Worm (Caenorhabditis elegans) whole organism, L2 larva: Measurements from ENCODE around the gene mbf-1.

Experiments
- C34F6.9 ChIP-seq: fragments of 150-350 bp; optimal IDR thresholded peaks from 2 replicates; lab custom pipeline; 2014; ENCODE audit warnings: missing biosample characterization, missing genetic modification characterization
- F13H6.1 ChIP-seq: sonication (generic microtip); optimal IDR thresholded peaks from 2 replicates; lab custom pipeline; 2016; ENCODE audit warnings: missing genetic modification characterization, missing compliant biosample characterization
- R02D3.7 ChIP-seq: fragments of 150-350 bp; optimal IDR thresholded peaks from 2 replicates; lab custom pipeline; 2014; ENCODE audit warnings: missing biosample characterization, missing genetic modification characterization
- Y55F3AM.14 ChIP-seq: fragments of 200-800 bp; sonication (Bioruptor generic); optimal IDR thresholded peaks from 2 replicates; lab custom pipeline; 2018; ENCODE audit warnings: mild to moderate bottlenecking, missing genetic modification characterization, missing compliant biosample characterization
- ZK546.5 ChIP-seq: sonication (generic microtip); optimal IDR thresholded peaks from 2 replicates; lab custom pipeline; 2017; ENCODE audit warnings: missing biosample characterization, missing genetic modification characterization
- alr-1 ChIP-seq: fragments of 150-350 bp; optimal IDR thresholded peaks from 2 replicates; lab custom pipeline; 2014; ENCODE audit warnings: missing biosample characterization, missing genetic modification characterization
- aly-2 ChIP-seq: fragments of 150-350 bp; optimal IDR thresholded peaks from 2 replicates; lab custom pipeline; 2014; ENCODE audit warnings: missing biosample characterization, missing genetic modification characterization
- ama-1 ChIP-seq: fragments of 150-350 bp; optimal IDR thresholded peaks from 2 replicates; lab custom pipeline; 2018; ENCODE audit warnings: inconsistent platforms
- blmp-1 ChIP-seq: sonication (generic microtip); optimal IDR thresholded peaks from 2 replicates; lab custom pipeline; 2017; ENCODE audit warnings: missing genetic modification characterization, mild to moderate bottlenecking, missing compliant biosample characterization, antibody characterized with exemption, moderate library complexity; ENCODE audit not compliant: insufficient read depth
- ceh-16 ChIP-seq: fragments of 150-350 bp; optimal IDR thresholded peaks from 2 replicates; lab custom pipeline; 2014; ENCODE audit warnings: missing biosample characterization, missing genetic modification characterization
- ceh-82 ChIP-seq: fragments of 150-350 bp; optimal IDR thresholded peaks from 2 replicates; lab custom pipeline; 2014; ENCODE audit warnings: missing biosample characterization, missing genetic modification characterization
- crh-2 ChIP-seq: sonication (generic microtip); optimal IDR thresholded peaks from 2 replicates; lab custom pipeline; 2017; ENCODE audit warnings: missing biosample characterization, missing genetic modification characterization
- dmd-4 ChIP-seq: sonication (generic microtip); optimal IDR thresholded peaks from 2 replicates; lab custom pipeline; 2017; ENCODE audit warnings: missing biosample characterization, missing genetic modification characterization
- egl-27 ChIP-seq: sonication (generic microtip); optimal IDR thresholded peaks from 3 replicates; lab custom pipeline; 2017; ENCODE audit warnings: missing biosample characterization, missing genetic modification reagents, missing genetic modification characterization
- elt-1 ChIP-seq: fragments of 150-350 bp; optimal IDR thresholded peaks from 2 replicates; lab custom pipeline; 2014; ENCODE audit warnings: missing biosample characterization, missing genetic modification characterization
- elt-3 ChIP-seq: sonication (generic microtip); optimal IDR thresholded peaks from 2 replicates; lab custom pipeline; 2017; ENCODE audit warnings: missing biosample characterization, missing genetic modification characterization
- fos-1 ChIP-seq: fragments of 150-350 bp; optimal IDR thresholded peaks from 2 replicates; lab custom pipeline; 2014; ENCODE audit warnings: missing biosample characterization, missing genetic modification characterization
- gmeb-1 ChIP-seq: fragments of 150-350 bp; optimal IDR thresholded peaks from 2 replicates; lab custom pipeline; 2014; ENCODE audit warnings: missing biosample characterization, missing genetic modification characterization
- lin-11 ChIP-seq: fragments of 150-350 bp; sonication (generic microtip); optimal IDR thresholded peaks from 2 replicates; lab custom pipeline; 2014; ENCODE audit warnings: missing biosample characterization, missing genetic modification characterization, inconsistent platforms, mixed read lengths
- lin-13 ChIP-seq: fragments of 150-350 bp; optimal IDR thresholded peaks from 2 replicates; lab custom pipeline; 2014; ENCODE audit warnings: missing biosample characterization, missing genetic modification reagents, missing genetic modification characterization
- lin-39 ChIP-seq: fragments of 150-350 bp; optimal IDR thresholded peaks from 2 replicates; lab custom pipeline; 2014; ENCODE audit warnings: missing biosample characterization, missing genetic modification reagents, missing genetic modification characterization
- lsy-2 ChIP-seq, 2 experiments: fragments of 150-350 bp in 1 of 2; sonication (generic microtip) in 1 of 2; optimal IDR thresholded peaks; 2 replicates each; lab custom pipeline; 2014 to 2017; ENCODE audit warnings: missing biosample characterization in 2 of 2, missing genetic modification characterization in 2 of 2
- mab-5 ChIP-seq: fragments of 150-350 bp; optimal IDR thresholded peaks from 2 replicates; lab custom pipeline; 2014; ENCODE audit warnings: missing biosample characterization, missing genetic modification characterization
- mbf-1 ChIP-seq: sonication (generic microtip); optimal IDR thresholded peaks from 2 replicates; lab custom pipeline; 2017; ENCODE audit warnings: missing biosample characterization, missing genetic modification characterization
- mdl-1 ChIP-seq, 2 experiments: fragments of 150-350 bp in 1 of 2; sonication (generic microtip) in 1 of 2; optimal IDR thresholded peaks; 2 replicates each; lab custom pipeline; 2017; ENCODE audit warnings: missing biosample characterization in 2 of 2, missing genetic modification characterization in 2 of 2
- nhr-10 ChIP-seq: sonication (generic microtip); optimal IDR thresholded peaks from 2 replicates; lab custom pipeline; 2017; ENCODE audit warnings: missing biosample characterization, missing genetic modification characterization
- nhr-11 ChIP-seq: fragments of 150-350 bp; optimal IDR thresholded peaks from 2 replicates; lab custom pipeline; 2014; ENCODE audit warnings: missing biosample characterization, missing genetic modification characterization
- nhr-12 ChIP-seq: fragments of 150-350 bp; optimal IDR thresholded peaks from 2 replicates; lab custom pipeline; 2014; ENCODE audit warnings: missing biosample characterization, missing genetic modification characterization
- nhr-129 ChIP-seq: fragments of 150-350 bp; optimal IDR thresholded peaks from 2 replicates; lab custom pipeline; 2014; ENCODE audit warnings: missing biosample characterization, missing genetic modification characterization
- nhr-21 ChIP-seq: fragments of 150-350 bp; optimal IDR thresholded peaks from 2 replicates; lab custom pipeline; 2014; ENCODE audit warnings: missing biosample characterization, missing genetic modification characterization
- nhr-23 ChIP-seq: fragments of 150-350 bp; optimal IDR thresholded peaks from 2 replicates; lab custom pipeline; 2014; ENCODE audit warnings: missing biosample characterization, missing genetic modification reagents, missing genetic modification characterization
- nhr-237 ChIP-seq: fragments of 150-350 bp; optimal IDR thresholded peaks from 2 replicates; lab custom pipeline; 2014; ENCODE audit warnings: missing biosample characterization, missing genetic modification characterization
- nhr-25 ChIP-seq: fragments of 150-350 bp; sonication (generic microtip); optimal IDR thresholded peaks from 3 replicates; lab custom pipeline; 2014; ENCODE audit warnings: missing biosample characterization, missing genetic modification characterization
- nhr-6 ChIP-seq: fragments of 150-350 bp; optimal IDR thresholded peaks from 2 replicates; lab custom pipeline; 2014; ENCODE audit warnings: missing biosample characterization, missing genetic modification characterization
- nhr-77 ChIP-seq: fragments of 150-350 bp; optimal IDR thresholded peaks from 2 replicates; lab custom pipeline; 2014; ENCODE audit warnings: missing biosample characterization, missing genetic modification characterization
- peb-1 ChIP-seq: fragments of 150-350 bp; optimal IDR thresholded peaks from 2 replicates; lab custom pipeline; 2014; ENCODE audit warnings: missing biosample characterization, missing genetic modification characterization
- sem-4 ChIP-seq: fragments of 150-350 bp; optimal IDR thresholded peaks from 2 replicates; lab custom pipeline; 2014; ENCODE audit warnings: missing biosample characterization, missing genetic modification reagents, missing genetic modification characterization
- skn-1 ChIP-seq: sonication (generic microtip); optimal IDR thresholded peaks from 2 replicates; lab custom pipeline; 2017; ENCODE audit warnings: missing biosample characterization, missing genetic modification characterization
- sma-3 ChIP-seq: sonication (generic microtip); optimal IDR thresholded peaks from 2 replicates; lab custom pipeline; 2016; ENCODE audit warnings: missing genetic modification reagents, missing genetic modification characterization, missing compliant biosample characterization
- sma-9 ChIP-seq, 2 experiments: fragments of 150-350 bp in 1 of 2; sonication (generic microtip) in 1 of 2; optimal IDR thresholded peaks; 2 replicates each; lab custom pipeline; 2014 to 2016; ENCODE audit warnings: missing genetic modification characterization in 2 of 2, mild to moderate bottlenecking in 1 of 2, missing biosample characterization in 1 of 2, missing compliant biosample characterization in 1 of 2, missing genetic modification reagents in 1 of 2, moderate library complexity in 1 of 2
- snpc-4 ChIP-seq: fragments of 150-350 bp; optimal IDR thresholded peaks from 2 replicates; lab custom pipeline; 2014; ENCODE audit warnings: missing biosample characterization, missing genetic modification characterization
- unc-39 ChIP-seq: fragments of 150-350 bp; optimal IDR thresholded peaks from 2 replicates; lab custom pipeline; 2014; ENCODE audit warnings: missing biosample characterization, missing genetic modification characterization
- unc-55 ChIP-seq: fragments of 150-350 bp; sonication (generic microtip); optimal IDR thresholded peaks from 3 replicates; lab custom pipeline; 2014; ENCODE audit warnings: missing biosample characterization, missing genetic modification reagents, missing genetic modification characterization
- unc-62 ChIP-seq: fragments of 150-350 bp; optimal IDR thresholded peaks from 2 replicates; lab custom pipeline; 2014; ENCODE audit warnings: missing biosample characterization, missing genetic modification reagents, missing genetic modification characterization
- zag-1 ChIP-seq: fragments of 150-350 bp; optimal IDR thresholded peaks from 2 replicates; lab custom pipeline; 2014; ENCODE audit warnings: missing biosample characterization, missing genetic modification characterization
- ztf-1 ChIP-seq: fragments of 200-800 bp; sonication (Bioruptor generic); conservative IDR thresholded peaks from 2 replicates; pipeline ENCODE4 v1.3.6; 2022; ENCODE audit warnings: missing genetic modification characterization, missing compliant biosample characterization
- ztf-11 ChIP-seq: sonication (generic microtip); optimal IDR thresholded peaks from 2 replicates; lab custom pipeline; 2017; ENCODE audit warnings: missing biosample characterization, missing genetic modification characterization
- ztf-4 ChIP-seq: fragments of 150-350 bp; optimal IDR thresholded peaks from 2 replicates; lab custom pipeline; 2014; ENCODE audit warnings: missing biosample characterization, missing genetic modification characterization

mbf-1 gene

DNA sequence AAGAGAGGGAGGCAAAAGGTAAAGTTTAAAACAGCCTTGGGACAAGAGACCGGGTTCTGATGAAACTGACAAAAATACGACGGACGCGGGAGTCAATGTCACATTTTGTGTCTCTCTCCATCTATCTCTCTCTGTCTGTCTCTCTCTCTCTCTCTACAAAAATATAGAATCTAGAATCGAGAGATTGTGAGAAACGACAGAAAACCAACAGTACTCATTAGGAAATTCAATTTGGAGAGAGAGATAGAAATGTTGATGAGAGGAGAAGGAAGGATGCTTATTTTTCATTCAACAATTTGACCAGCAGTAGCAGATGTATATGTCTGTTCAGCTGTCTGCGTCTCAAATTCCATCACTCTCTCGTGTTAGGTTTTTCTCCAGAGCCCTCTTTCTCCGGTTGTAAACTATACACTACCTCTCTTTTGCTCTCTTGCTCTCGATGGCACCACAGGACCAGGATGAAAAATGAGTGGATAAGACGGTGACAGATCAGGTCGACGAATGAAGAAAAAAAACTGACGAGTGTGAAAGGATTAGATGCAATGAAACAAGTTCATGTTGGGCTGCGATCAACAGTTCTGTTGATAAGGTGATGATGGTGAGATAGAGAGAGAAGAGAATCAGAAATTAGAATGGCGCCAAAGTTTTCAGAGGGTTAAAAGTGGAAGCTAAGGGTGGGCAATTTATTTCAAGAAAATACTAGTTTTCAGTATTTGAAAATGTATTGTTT is 9.6 kb upstream of the mbf-1 start:
- peak; percentile 73 for TF ChIP-seq nhr-6
- peak in 1 of 2 experiments; percentile 55 for TF ChIP-seq lsy-2 (tag; optimal IDR thresholded peaks at IDR 0.05; lab: Kevin White, UChicago)
- no peak for TF ChIP-seq lin-39 (tag; lab: Kevin White, UChicago)
- TF ChIP-seq Y55F3AM.14 (GFP tag; lab: Kevin White, UChicago): no peak
- no peak for TF ChIP-seq dmd-4
- peak; percentile 35 for TF ChIP-seq F13H6.1
- no peak for TF ChIP-seq mab-5 (tag; lab: Kevin White, UChicago)
- peak; percentile 62 for TF ChIP-seq nhr-21 (tag; lab: Kevin White, UChicago)
- TF ChIP-seq ceh-16: peak; percentile 38
- TF ChIP-seq ztf-4 (tag; lab: Kevin White, UChicago): no peak
- TF ChIP-seq sma-9 (GFP tag; optimal IDR thresholded peaks at IDR 0.05; lab: Kevin White, UChicago): peak; percentile 75
- no peak for TF ChIP-seq sma-9 (tag; optimal IDR thresholded peaks at IDR 0.05; lab: Kevin White, UChicago)
- TF ChIP-seq nhr-77 (tag; lab: Kevin White, UChicago): no peak
- no peak for TF ChIP-seq crh-2 (tag; lab: Kevin White, UChicago)
- TF ChIP-seq zag-1 (tag; lab: Kevin White, UChicago): no peak
- TF ChIP-seq ztf-11 (tag; lab: Kevin White, UChicago): no peak
- no peak for TF ChIP-seq skn-1 (tag; lab: Kevin White, UChicago)
- no peak for TF ChIP-seq gmeb-1 (tag; lab: Kevin White, UChicago)
- TF ChIP-seq C34F6.9 (tag; lab: Kevin White, UChicago): peak; percentile 42
- peak; percentile 20 for TF ChIP-seq lin-13
- TF ChIP-seq sma-3: peak; percentile 70
- TF ChIP-seq alr-1 (tag; lab: Kevin White, UChicago): no peak
- no peak for TF ChIP-seq unc-55 (GFP tag; lab: Kevin White, UChicago)
- TF ChIP-seq fos-1 (tag; lab: Kevin White, UChicago): no peak
- no peak for TF ChIP-seq elt-3 (tag; lab: Kevin White, UChicago)
- TF ChIP-seq ZK546.5 (tag; lab: Kevin White, UChicago): no peak
- no peak for TF ChIP-seq ztf-1
- TF ChIP-seq peb-1: no peak
- peak; percentile 94 for TF ChIP-seq nhr-25
- no peak for TF ChIP-seq nhr-237 (tag; lab: Kevin White, UChicago)
- TF ChIP-seq unc-39: no peak
- TF ChIP-seq mbf-1 (tag; lab: Kevin White, UChicago): no peak
- no peak for TF ChIP-seq elt-1 (tag; lab: Kevin White, UChicago)
- peak; percentile 64 for TF ChIP-seq nhr-129 (tag; lab: Kevin White, UChicago)
- no peak for TF ChIP-seq nhr-12 (tag; lab: Kevin White, UChicago)
- TF ChIP-seq snpc-4 (tag; lab: Kevin White, UChicago): no peak
- no peak for TF ChIP-seq aly-2
- TF ChIP-seq unc-62 (GFP tag; lab: Kevin White, UChicago): no peak
- TF ChIP-seq nhr-10: no peak
- no peak for TF ChIP-seq R02D3.7 (tag; lab: Kevin White, UChicago)
- no peak for TF ChIP-seq nhr-11
- TF ChIP-seq sem-4 (tag; lab: Kevin White, UChicago): peak; percentile 38
- peak; percentile 76 for TF ChIP-seq blmp-1 (tag; lab: Kevin White, UChicago)
- TF ChIP-seq egl-27 (tag; lab: Kevin White, UChicago): no peak
- no peak for TF ChIP-seq ama-1 (lab: Kevin White, UChicago)
- no peak for TF ChIP-seq lin-11 (tag; lab: Kevin White, UChicago)
- TF ChIP-seq mdl-1 (tag; optimal IDR thresholded peaks at IDR 0.05; lab: Kevin White, UChicago): no peak
- TF ChIP-seq ceh-82 (tag; lab: Kevin White, UChicago): no peak
- no peak for TF ChIP-seq nhr-23
- TF ChIP-seq, all 48 proteins: peak for 13
